Fruit fly (Drosophila melanogaster): ENCODE results near the gene mtd.
A peak's percentile ranks its signal among the peaks of the same experiment; 100 is the strongest.

Gene mtd

DNA sequence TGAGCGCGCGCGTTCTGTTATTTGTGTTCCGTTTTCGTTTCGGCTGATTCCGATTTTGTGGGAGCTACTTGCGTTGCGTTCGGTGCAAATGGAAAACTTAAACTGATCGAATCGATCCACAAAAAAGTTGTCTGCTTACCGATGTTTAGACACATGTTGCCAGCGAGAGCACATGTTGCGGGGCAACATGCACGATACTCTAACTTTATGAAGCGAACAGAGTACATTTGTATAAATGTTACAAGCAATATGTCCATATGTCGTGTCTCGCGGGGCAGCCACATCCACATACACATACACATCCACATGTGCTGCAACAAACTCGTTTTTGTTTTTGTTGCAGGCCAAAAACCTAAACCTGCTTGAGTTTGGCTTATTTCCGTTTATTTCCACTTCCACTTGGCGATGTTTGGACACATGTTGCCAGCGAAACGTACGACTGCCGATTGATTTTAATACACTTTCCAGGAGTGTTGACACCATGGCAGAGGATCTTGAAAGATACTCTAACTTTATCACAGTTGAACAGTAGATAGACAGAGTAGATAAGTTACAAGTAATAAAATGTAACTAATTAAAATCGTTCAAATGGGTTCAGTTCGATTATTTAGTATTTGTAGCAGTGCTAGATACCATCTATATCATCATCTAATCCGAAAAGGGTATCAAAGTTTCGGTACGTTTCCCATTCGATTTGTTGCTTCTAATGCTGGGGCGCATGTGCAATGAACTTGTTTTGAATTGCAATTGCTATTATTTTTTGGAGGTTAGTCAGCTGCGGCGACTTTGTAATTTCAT, 26.3 kb downstream of the mtd start (continued):
- TF ChIP-seq vri (GFP tag; optimal IDR thresholded peaks at IDR 0.05), result peak; percentile 68
- no peak for TF ChIP-seq Sox15 (GFP tag; optimal IDR thresholded peaks at IDR 0.05)
- peak; percentile 64; the same call in 2 of the 3 replicates for TF ChIP-seq CG6163 (GFP tag; IDR thresholded peaks at IDR 0.05)
- no peak for TF ChIP-seq achi (GFP tag; optimal IDR thresholded peaks at IDR 0.05)
- TF ChIP-seq net (GFP tag; optimal IDR thresholded peaks at IDR 0.05), result peak; percentile 14
- TF ChIP-seq Eip78C (GFP tag), result peak; percentile 77
- no peak for TF ChIP-seq OdsH (GFP tag; optimal IDR thresholded peaks at IDR 0.05)
- TF ChIP-seq topi (GFP tag; optimal IDR thresholded peaks at IDR 0.05), result no peak
- TF ChIP-seq Sox102F (GFP tag; optimal IDR thresholded peaks at IDR 0.05), result peak; percentile 35
- TF ChIP-seq Eip93F (GFP tag; optimal IDR thresholded peaks at IDR 0.05), result peak; percentile 30
- no peak for TF ChIP-seq CG11902 (GFP tag; optimal IDR thresholded peaks at IDR 0.05)
- peak; percentile 51 for TF ChIP-seq fkh (GFP tag; optimal IDR thresholded peaks at IDR 0.05)
- TF ChIP-seq CG6808 (GFP tag; optimal IDR thresholded peaks at IDR 0.05), result peak; percentile 1
- TF ChIP-seq acj6 (GFP tag; optimal IDR thresholded peaks at IDR 0.05), result no peak
- TF ChIP-seq CG31627 (GFP tag; optimal IDR thresholded peaks at IDR 0.05), result no peak
- no peak for TF ChIP-seq CG11762 (GFP tag; optimal IDR thresholded peaks at IDR 0.05; ENCODE audit: insufficient read depth)
- no peak for TF ChIP-seq Hr39 (GFP tag; optimal IDR thresholded peaks at IDR 0.05)
- TF ChIP-seq CG34406 (GFP tag; optimal IDR thresholded peaks at IDR 0.05), result no peak
- TF ChIP-seq CG7368 (GFP tag; optimal IDR thresholded peaks at IDR 0.05), result no peak
- no peak for TF ChIP-seq Gug (GFP tag; IDR thresholded peaks at IDR 0.05)
- no peak for TF ChIP-seq spab (GFP tag; optimal IDR thresholded peaks at IDR 0.05)
- TF ChIP-seq salr (GFP tag; optimal IDR thresholded peaks at IDR 0.05), result peak in 1 of 2 experiments; percentile 19
- TF ChIP-seq Hr38 (GFP tag; optimal IDR thresholded peaks at IDR 0.05), result no peak
- no peak for TF ChIP-seq CG3032 (tag; optimal IDR thresholded peaks at IDR 0.05)
- no peak for TF ChIP-seq CG8319 (GFP tag; optimal IDR thresholded peaks at IDR 0.05)
- no peak for TF ChIP-seq CG6792 (GFP tag; optimal IDR thresholded peaks at IDR 0.05)
- no peak for TF ChIP-seq cyc (GFP tag; optimal IDR thresholded peaks at IDR 0.05)
- TF ChIP-seq ss (GFP tag; optimal IDR thresholded peaks at IDR 0.05), result peak; percentile 42 to 57
- TF ChIP-seq CG10631 (GFP tag; optimal IDR thresholded peaks at IDR 0.05), result peak; percentile 22
- TF ChIP-seq dsx (GFP tag; optimal IDR thresholded peaks at IDR 0.05; ENCODE audit: poor library complexity, severe bottlenecking), result peak; percentile 65
- TF ChIP-seq Ets96B (tag; optimal IDR thresholded peaks at IDR 0.05), result no peak
- peak; percentile 28 for TF ChIP-seq Blimp-1 (GFP tag; optimal IDR thresholded peaks at IDR 0.05)
- TF ChIP-seq CG8632 (GFP tag; optimal IDR thresholded peaks at IDR 0.05), result no peak
- no peak for TF ChIP-seq CG16779 (tag; optimal IDR thresholded peaks at IDR 0.05)

- no peak for TF ChIP-seq CG9139 (GFP tag; optimal IDR thresholded peaks at IDR 0.05)
Measured at dm6 chr3R:5322182-5322609, 28.0 kb downstream of the mtd start.

- TF ChIP-seq esn (GFP tag; optimal IDR thresholded peaks at IDR 0.05), result no peak
- no peak for TF ChIP-seq CG11294 (GFP tag; IDR thresholded peaks at IDR 0.05)
- no peak for TF ChIP-seq CG32006 (GFP tag; optimal IDR thresholded peaks at IDR 0.05)
- TF ChIP-seq Eip78C (GFP tag), result peak; percentile 71
- TF ChIP-seq fkh (GFP tag; optimal IDR thresholded peaks at IDR 0.05), result peak; percentile 86
- peak; percentile 60 for TF ChIP-seq Sox14 (GFP tag; optimal IDR thresholded peaks at IDR 0.05)
- TF ChIP-seq ss (GFP tag; optimal IDR thresholded peaks at IDR 0.05), result peak in 1 of 2 experiments; percentile 15
- peak; percentile 60 for TF ChIP-seq vri (GFP tag; optimal IDR thresholded peaks at IDR 0.05)
Measured at dm6 chr3R:5320672-5321071, 29.6 kb downstream of the mtd start.
